Worm (Caenorhabditis elegans) whole organism, midembryonic: Measurements from ENCODE around the gene srg-45.

ENCODE experiments used
- T22C8.4 ChIP-seq: fragments of 200-800 bp; sonication (Bioruptor generic); IDR thresholded peaks from 2 replicates; pipeline ENCODE4 v1.3.6; 2022; ENCODE audit warnings: missing genetic modification characterization, missing compliant biosample characterization
- cog-1 ChIP-seq: sonication (generic microtip); optimal IDR thresholded peaks from 2 replicates; lab custom pipeline; 2016; ENCODE audit warnings: missing genetic modification characterization, missing compliant biosample characterization
- flt-1 ChIP-seq: fragments of 200-800 bp; sonication (Bioruptor generic); IDR thresholded peaks from 2 replicates; pipeline ENCODE4 v1.3.6; 2022; ENCODE audit warnings: missing genetic modification characterization, missing compliant biosample characterization
- klf-2 ChIP-seq: fragments of 200-800 bp; sonication (Bioruptor generic); conservative IDR thresholded peaks from 2 replicates; pipeline ENCODE4 v1.3.6; 2022; ENCODE audit warnings: missing genetic modification reagents, missing genetic modification characterization, missing compliant biosample characterization
- ref-1 ChIP-seq: fragments of 200-800 bp; sonication (Bioruptor generic); conservative IDR thresholded peaks from 2 replicates; pipeline ENCODE4 v1.3.6; 2022; ENCODE audit warnings: missing genetic modification reagents, missing genetic modification characterization, missing compliant biosample characterization
- tab-1 ChIP-seq: fragments of 200-800 bp; sonication (Bioruptor generic); IDR thresholded peaks from 2 replicates; pipeline ENCODE4 v1.3.6; 2022; ENCODE audit warnings: missing genetic modification characterization, missing compliant biosample characterization
- ztf-23 ChIP-seq: fragments of 200-800 bp; sonication (Bioruptor generic); IDR thresholded peaks from 2 replicates; pipeline ENCODE4 v1.3.6; 2022; ENCODE audit warnings: missing genetic modification reagents, missing genetic modification characterization, missing compliant biosample characterization

- no peak for TF ChIP-seq cog-1 (tag; lab: Kevin White, UChicago)
- no peak for TF ChIP-seq flt-1 (GFP tag; lab: Robert Waterston, UW)
- no peak for TF ChIP-seq ztf-23 (GFP tag; lab: Robert Waterston, UW)
- no peak for TF ChIP-seq ref-1 (GFP tag; lab: Robert Waterston, UW)
- TF ChIP-seq klf-2 (GFP tag; lab: Robert Waterston, UW): no peak
- TF ChIP-seq T22C8.4 (GFP tag; lab: Robert Waterston, UW): no peak
- no peak for TF ChIP-seq tab-1 (GFP tag; lab: Robert Waterston, UW)
Measured at ce11 chrV:12263723-12264122, 43.6 kb upstream of the srg-45 start, which contains the start of gene ssp-35.
